Fruit fly (Drosophila melanogaster): ENCODE data around the gene CG15047.

The CG15047 gene

dm6 chrX:18558583-18558982 is 30.1 kb downstream of the CG15047 start:
- no peak for TF ChIP-seq foxo (GFP tag; optimal IDR thresholded peaks at IDR 0.05)
- TF ChIP-seq psq (GFP tag; optimal IDR thresholded peaks at IDR 0.05), result no peak
- no peak for TF ChIP-seq Myc (optimal IDR thresholded peaks at IDR 0.05)
- TF ChIP-seq Dfd (GFP tag; optimal IDR thresholded peaks at IDR 0.05), result no peak
- no peak for TF ChIP-seq Hnf4 (GFP tag; optimal IDR thresholded peaks at IDR 0.05)
- no peak for TF ChIP-seq lola (GFP tag; optimal IDR thresholded peaks at IDR 0.05)
- no peak for TF ChIP-seq dl (GFP tag; optimal IDR thresholded peaks at IDR 0.05; ENCODE audit: insufficient read depth in 1 of 2, partially characterized antibody in 2 of 2)
- no peak for TF ChIP-seq woc (GFP tag; optimal IDR thresholded peaks at IDR 0.05)
- TF ChIP-seq ey (GFP tag; optimal IDR thresholded peaks at IDR 0.05), result no peak
- TF ChIP-seq OdsH (GFP tag; optimal IDR thresholded peaks at IDR 0.05), result no peak
- TF ChIP-seq HLH106 (tag; optimal IDR thresholded peaks at IDR 0.05), result no peak

dm6 chrX:18560584-18560983 is 32.1 kb downstream of the CG15047 start:
- no peak for TF ChIP-seq Vsx2 (GFP tag; optimal IDR thresholded peaks at IDR 0.05; ENCODE audit: partially characterized antibody)
- TF ChIP-seq jim (GFP tag; optimal IDR thresholded peaks at IDR 0.05), result no peak
- no peak for TF ChIP-seq CG32264 (GFP tag; optimal IDR thresholded peaks at IDR 0.05)
- no peak for TF ChIP-seq GATAd (GFP tag; optimal IDR thresholded peaks at IDR 0.05)
- TF ChIP-seq foxo (GFP tag; optimal IDR thresholded peaks at IDR 0.05), result no peak
- no peak for TF ChIP-seq OdsH (GFP tag; optimal IDR thresholded peaks at IDR 0.05)
- no peak for TF ChIP-seq dsf (GFP tag; optimal IDR thresholded peaks at IDR 0.05; ENCODE audit: borderline replicate concordance)
- no peak for TF ChIP-seq CG9705 (GFP tag; optimal IDR thresholded peaks at IDR 0.05)
- TF ChIP-seq psq (GFP tag; optimal IDR thresholded peaks at IDR 0.05), result no peak
- no peak for TF ChIP-seq Myc (optimal IDR thresholded peaks at IDR 0.05)
- no peak for TF ChIP-seq sv (GFP tag; optimal IDR thresholded peaks at IDR 0.05)
- TF ChIP-seq N (GFP tag; optimal IDR thresholded peaks at IDR 0.05), result no peak
- no peak for TF ChIP-seq dmrt93B (GFP tag; optimal IDR thresholded peaks at IDR 0.05)
- no peak for TF ChIP-seq Rel (GFP tag; optimal IDR thresholded peaks at IDR 0.05)
- no peak for TF ChIP-seq Rel (tag; optimal IDR thresholded peaks at IDR 0.05)

dm6 chrX:18564984-18565383 is 36.5 kb downstream of the CG15047 start:
- TF ChIP-seq fru (GFP tag; optimal IDR thresholded peaks at IDR 0.05) (no peak), Vsx2 (GFP tag; optimal IDR thresholded peaks at IDR 0.05; ENCODE audit: partially characterized antibody) (no peak), foxo (GFP tag; optimal IDR thresholded peaks at IDR 0.05) (peak in 1 of 2 experiments; percentile 16), Hr83 (GFP tag; optimal IDR thresholded peaks at IDR 0.05; ENCODE audit: poor library complexity, severe bottlenecking) (no peak), OdsH (GFP tag; optimal IDR thresholded peaks at IDR 0.05) (peak; percentile 4), HLH106 (tag; optimal IDR thresholded peaks at IDR 0.05) (no peak)

- no peak for TF ChIP-seq Hr78 (GFP tag; optimal IDR thresholded peaks at IDR 0.05)
- TF ChIP-seq Dfd (GFP tag; optimal IDR thresholded peaks at IDR 0.05), result no peak
- TF ChIP-seq woc (GFP tag; optimal IDR thresholded peaks at IDR 0.05), result peak; percentile 1
- TF ChIP-seq N (GFP tag; optimal IDR thresholded peaks at IDR 0.05), result no peak
- TF ChIP-seq pan (optimal IDR thresholded peaks at IDR 0.05), result no peak
- TF ChIP-seq fru (GFP tag; optimal IDR thresholded peaks at IDR 0.05), result peak; percentile 23
- no peak for TF ChIP-seq brk (GFP tag; optimal IDR thresholded peaks at IDR 0.05)
- no peak for TF ChIP-seq dsf (GFP tag; optimal IDR thresholded peaks at IDR 0.05; ENCODE audit: borderline replicate concordance)
- TF ChIP-seq Hr83 (GFP tag; optimal IDR thresholded peaks at IDR 0.05; ENCODE audit: poor library complexity, severe bottlenecking), result no peak
- TF ChIP-seq dmrt93B (GFP tag; optimal IDR thresholded peaks at IDR 0.05), result no peak
- no peak for TF ChIP-seq Sp1 (GFP tag; optimal IDR thresholded peaks at IDR 0.05)
- peak; percentile 27 for TF ChIP-seq Myc (optimal IDR thresholded peaks at IDR 0.05)
- TF ChIP-seq dl (GFP tag; optimal IDR thresholded peaks at IDR 0.05; ENCODE audit: insufficient read depth in 1 of 2, partially characterized antibody in 2 of 2), result no peak
- TF ChIP-seq rgr (GFP tag; optimal IDR thresholded peaks at IDR 0.05), result no peak
- no peak for TF ChIP-seq foxo (GFP tag; optimal IDR thresholded peaks at IDR 0.05)
- TF ChIP-seq ey (GFP tag; optimal IDR thresholded peaks at IDR 0.05), result no peak
- no peak for TF ChIP-seq CG32264 (GFP tag; optimal IDR thresholded peaks at IDR 0.05)
- TF ChIP-seq Hnf4 (GFP tag; optimal IDR thresholded peaks at IDR 0.05), result peak; percentile 37
Measured at dm6 chrX:18565630-18566319, 37.3 kb downstream of the CG15047 start.

- no peak for TF ChIP-seq h (GFP tag; optimal IDR thresholded peaks at IDR 0.05)
- TF ChIP-seq Abd-B (GFP tag; optimal IDR thresholded peaks at IDR 0.05), result no peak
- no peak for TF ChIP-seq jim (GFP tag; optimal IDR thresholded peaks at IDR 0.05)
- TF ChIP-seq sv (GFP tag; optimal IDR thresholded peaks at IDR 0.05), result no peak
- TF ChIP-seq br (GFP tag; optimal IDR thresholded peaks at IDR 0.05), result no peak
- TF ChIP-seq Myc (optimal IDR thresholded peaks at IDR 0.05), result no peak
- no peak for TF ChIP-seq Jra (GFP tag; optimal IDR thresholded peaks at IDR 0.05)
Measured at dm6 chrX:18575151-18575550, 46.7 kb downstream of the CG15047 start.

All from whole organism, wandering third instar larva.